Worm (Caenorhabditis elegans) whole organism, L2 larva: Measurements from ENCODE around the gene srw-39.

Experiments used
- F13H6.1 ChIP-seq: sonication (generic microtip); optimal IDR thresholded peaks from 2 replicates; lab custom pipeline; 2016; ENCODE audit warnings: missing genetic modification characterization, missing compliant biosample characterization
- R02D3.7 ChIP-seq: fragments of 150-350 bp; optimal IDR thresholded peaks from 2 replicates; lab custom pipeline; 2014; ENCODE audit warnings: missing biosample characterization, missing genetic modification characterization
- Y55F3AM.14 ChIP-seq: fragments of 200-800 bp; sonication (Bioruptor generic); optimal IDR thresholded peaks from 2 replicates; lab custom pipeline; 2018; ENCODE audit warnings: mild to moderate bottlenecking, missing genetic modification characterization, missing compliant biosample characterization
- alr-1 ChIP-seq: fragments of 150-350 bp; optimal IDR thresholded peaks from 2 replicates; lab custom pipeline; 2014; ENCODE audit warnings: missing biosample characterization, missing genetic modification characterization
- aly-2 ChIP-seq: fragments of 150-350 bp; optimal IDR thresholded peaks from 2 replicates; lab custom pipeline; 2014; ENCODE audit warnings: missing biosample characterization, missing genetic modification characterization
- ama-1 ChIP-seq: fragments of 150-350 bp; optimal IDR thresholded peaks from 2 replicates; lab custom pipeline; 2018; ENCODE audit warnings: inconsistent platforms
- blmp-1 ChIP-seq: sonication (generic microtip); optimal IDR thresholded peaks from 2 replicates; lab custom pipeline; 2017; ENCODE audit warnings: missing genetic modification characterization, mild to moderate bottlenecking, missing compliant biosample characterization, antibody characterized with exemption, moderate library complexity; ENCODE audit not compliant: insufficient read depth
- dmd-4 ChIP-seq: sonication (generic microtip); optimal IDR thresholded peaks from 2 replicates; lab custom pipeline; 2017; ENCODE audit warnings: missing biosample characterization, missing genetic modification characterization
- egl-27 ChIP-seq: sonication (generic microtip); optimal IDR thresholded peaks from 3 replicates; lab custom pipeline; 2017; ENCODE audit warnings: missing biosample characterization, missing genetic modification reagents, missing genetic modification characterization
- elt-1 ChIP-seq: fragments of 150-350 bp; optimal IDR thresholded peaks from 2 replicates; lab custom pipeline; 2014; ENCODE audit warnings: missing biosample characterization, missing genetic modification characterization
- gmeb-1 ChIP-seq: fragments of 150-350 bp; optimal IDR thresholded peaks from 2 replicates; lab custom pipeline; 2014; ENCODE audit warnings: missing biosample characterization, missing genetic modification characterization
- lin-11 ChIP-seq: fragments of 150-350 bp; sonication (generic microtip); optimal IDR thresholded peaks from 2 replicates; lab custom pipeline; 2014; ENCODE audit warnings: missing biosample characterization, missing genetic modification characterization, inconsistent platforms, mixed read lengths
- lin-13 ChIP-seq: fragments of 150-350 bp; optimal IDR thresholded peaks from 2 replicates; lab custom pipeline; 2014; ENCODE audit warnings: missing biosample characterization, missing genetic modification reagents, missing genetic modification characterization
- lin-39 ChIP-seq: fragments of 150-350 bp; optimal IDR thresholded peaks from 2 replicates; lab custom pipeline; 2014; ENCODE audit warnings: missing biosample characterization, missing genetic modification reagents, missing genetic modification characterization
- lsy-2 ChIP-seq, 2 experiments: fragments of 150-350 bp in 1 of 2; sonication (generic microtip) in 1 of 2; optimal IDR thresholded peaks; 2 replicates each; lab custom pipeline; 2014 to 2017; ENCODE audit warnings: missing biosample characterization in 2 of 2, missing genetic modification characterization in 2 of 2
- mbf-1 ChIP-seq: sonication (generic microtip); optimal IDR thresholded peaks from 2 replicates; lab custom pipeline; 2017; ENCODE audit warnings: missing biosample characterization, missing genetic modification characterization
- mdl-1 ChIP-seq, 2 experiments: fragments of 150-350 bp in 1 of 2; sonication (generic microtip) in 1 of 2; optimal IDR thresholded peaks; 2 replicates each; lab custom pipeline; 2017; ENCODE audit warnings: missing biosample characterization in 2 of 2, missing genetic modification characterization in 2 of 2
- nhr-10 ChIP-seq: sonication (generic microtip); optimal IDR thresholded peaks from 2 replicates; lab custom pipeline; 2017; ENCODE audit warnings: missing biosample characterization, missing genetic modification characterization
- nhr-11 ChIP-seq: fragments of 150-350 bp; optimal IDR thresholded peaks from 2 replicates; lab custom pipeline; 2014; ENCODE audit warnings: missing biosample characterization, missing genetic modification characterization
- nhr-12 ChIP-seq: fragments of 150-350 bp; optimal IDR thresholded peaks from 2 replicates; lab custom pipeline; 2014; ENCODE audit warnings: missing biosample characterization, missing genetic modification characterization
- nhr-21 ChIP-seq: fragments of 150-350 bp; optimal IDR thresholded peaks from 2 replicates; lab custom pipeline; 2014; ENCODE audit warnings: missing biosample characterization, missing genetic modification characterization
- nhr-23 ChIP-seq: fragments of 150-350 bp; optimal IDR thresholded peaks from 2 replicates; lab custom pipeline; 2014; ENCODE audit warnings: missing biosample characterization, missing genetic modification reagents, missing genetic modification characterization
- nhr-237 ChIP-seq: fragments of 150-350 bp; optimal IDR thresholded peaks from 2 replicates; lab custom pipeline; 2014; ENCODE audit warnings: missing biosample characterization, missing genetic modification characterization
- nhr-25 ChIP-seq: fragments of 150-350 bp; sonication (generic microtip); optimal IDR thresholded peaks from 3 replicates; lab custom pipeline; 2014; ENCODE audit warnings: missing biosample characterization, missing genetic modification characterization
- nhr-6 ChIP-seq: fragments of 150-350 bp; optimal IDR thresholded peaks from 2 replicates; lab custom pipeline; 2014; ENCODE audit warnings: missing biosample characterization, missing genetic modification characterization
- nhr-77 ChIP-seq: fragments of 150-350 bp; optimal IDR thresholded peaks from 2 replicates; lab custom pipeline; 2014; ENCODE audit warnings: missing biosample characterization, missing genetic modification characterization
- peb-1 ChIP-seq: fragments of 150-350 bp; optimal IDR thresholded peaks from 2 replicates; lab custom pipeline; 2014; ENCODE audit warnings: missing biosample characterization, missing genetic modification characterization
- sem-4 ChIP-seq: fragments of 150-350 bp; optimal IDR thresholded peaks from 2 replicates; lab custom pipeline; 2014; ENCODE audit warnings: missing biosample characterization, missing genetic modification reagents, missing genetic modification characterization
- skn-1 ChIP-seq: sonication (generic microtip); optimal IDR thresholded peaks from 2 replicates; lab custom pipeline; 2017; ENCODE audit warnings: missing biosample characterization, missing genetic modification characterization
- sma-3 ChIP-seq: sonication (generic microtip); optimal IDR thresholded peaks from 2 replicates; lab custom pipeline; 2016; ENCODE audit warnings: missing genetic modification reagents, missing genetic modification characterization, missing compliant biosample characterization
- snpc-4 ChIP-seq: fragments of 150-350 bp; optimal IDR thresholded peaks from 2 replicates; lab custom pipeline; 2014; ENCODE audit warnings: missing biosample characterization, missing genetic modification characterization
- unc-55 ChIP-seq: fragments of 150-350 bp; sonication (generic microtip); optimal IDR thresholded peaks from 3 replicates; lab custom pipeline; 2014; ENCODE audit warnings: missing biosample characterization, missing genetic modification reagents, missing genetic modification characterization
- unc-62 ChIP-seq: fragments of 150-350 bp; optimal IDR thresholded peaks from 2 replicates; lab custom pipeline; 2014; ENCODE audit warnings: missing biosample characterization, missing genetic modification reagents, missing genetic modification characterization
- ztf-1 ChIP-seq: fragments of 200-800 bp; sonication (Bioruptor generic); conservative IDR thresholded peaks from 2 replicates; pipeline ENCODE4 v1.3.6; 2022; ENCODE audit warnings: missing genetic modification characterization, missing compliant biosample characterization
- ztf-11 ChIP-seq: sonication (generic microtip); optimal IDR thresholded peaks from 2 replicates; lab custom pipeline; 2017; ENCODE audit warnings: missing biosample characterization, missing genetic modification characterization
- ztf-4 ChIP-seq: fragments of 150-350 bp; optimal IDR thresholded peaks from 2 replicates; lab custom pipeline; 2014; ENCODE audit warnings: missing biosample characterization, missing genetic modification characterization

Gene srw-39

DNA sequence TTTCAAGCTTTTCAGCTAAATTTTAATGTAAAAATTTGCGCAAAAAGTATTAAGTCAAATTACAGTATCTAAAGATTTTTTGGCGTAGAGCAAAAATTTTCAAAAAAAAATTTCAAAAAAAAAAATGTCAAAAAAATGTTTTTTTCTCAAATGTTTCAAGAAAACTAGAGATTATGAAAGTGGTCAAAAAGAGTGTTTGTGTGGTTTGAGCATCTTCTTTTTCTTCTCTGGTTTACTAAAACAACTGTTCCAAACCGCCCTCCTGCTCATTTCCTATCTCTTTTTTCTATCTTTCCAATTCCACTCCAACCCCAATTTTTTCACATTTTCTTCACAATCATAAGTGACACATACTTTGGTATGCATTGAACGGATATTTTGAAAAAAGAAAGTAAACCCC lies 29.6 kb downstream of the srw-39 start, which contains the start of gene Y113G7A.12:
TSS of gene Y113G7A.12 (plus strand) at position 301 of the 400 bp plus-strand sequence.
- TF ChIP-seq ztf-11: no peak
- no peak for TF ChIP-seq snpc-4 (tag; lab: Kevin White, UChicago)
- no peak for TF ChIP-seq aly-2
- no peak for TF ChIP-seq blmp-1 (tag; lab: Kevin White, UChicago)
- no peak for TF ChIP-seq ama-1 (lab: Kevin White, UChicago)
- no peak for TF ChIP-seq skn-1 (tag; lab: Kevin White, UChicago)
- TF ChIP-seq mdl-1 (tag; optimal IDR thresholded peaks at IDR 0.05; lab: Kevin White, UChicago): no peak
- no peak for TF ChIP-seq lin-11
- no peak for TF ChIP-seq nhr-11
- no peak for TF ChIP-seq egl-27
- no peak for TF ChIP-seq unc-62 (GFP tag; lab: Kevin White, UChicago)

DNA sequence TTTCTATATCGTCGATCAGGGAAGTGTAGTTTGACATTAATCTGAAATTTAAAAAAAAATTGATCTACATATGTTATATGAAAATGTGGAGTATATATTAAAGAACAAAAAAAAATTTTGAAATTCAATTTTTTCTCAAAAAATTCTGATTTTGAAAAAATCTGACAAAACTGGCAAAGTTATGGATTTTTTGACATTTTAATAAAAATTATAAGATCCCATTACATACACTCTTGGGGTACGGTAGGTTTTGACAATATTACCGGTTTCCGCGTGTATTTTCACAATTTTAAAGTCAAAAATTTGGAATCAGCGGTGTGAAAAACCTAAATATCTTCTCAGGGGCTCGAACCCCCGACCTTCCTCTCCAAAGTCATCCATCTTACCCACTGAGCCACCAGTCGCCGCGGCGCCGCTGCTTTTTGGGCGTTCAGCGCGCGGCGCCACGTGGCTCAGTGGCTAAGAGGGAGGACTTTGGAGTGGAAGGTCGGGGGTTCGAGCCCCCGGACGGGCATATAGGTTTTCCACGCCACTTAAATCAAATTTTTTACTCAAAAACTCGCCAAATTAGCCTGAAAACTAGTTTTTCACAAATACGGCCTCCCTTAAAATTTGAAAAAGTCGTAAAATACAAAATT lies 33.3 kb downstream of the srw-39 start, which contains the start of gene Y113G7A.14:
TSS of gene Y113G7A.14 (minus strand) at position 51 of the 638 bp plus-strand sequence.
- TF ChIP-seq nhr-23 (tag; lab: Kevin White, UChicago): no peak
- TF ChIP-seq, all 48 proteins: peak for 0

DNA sequence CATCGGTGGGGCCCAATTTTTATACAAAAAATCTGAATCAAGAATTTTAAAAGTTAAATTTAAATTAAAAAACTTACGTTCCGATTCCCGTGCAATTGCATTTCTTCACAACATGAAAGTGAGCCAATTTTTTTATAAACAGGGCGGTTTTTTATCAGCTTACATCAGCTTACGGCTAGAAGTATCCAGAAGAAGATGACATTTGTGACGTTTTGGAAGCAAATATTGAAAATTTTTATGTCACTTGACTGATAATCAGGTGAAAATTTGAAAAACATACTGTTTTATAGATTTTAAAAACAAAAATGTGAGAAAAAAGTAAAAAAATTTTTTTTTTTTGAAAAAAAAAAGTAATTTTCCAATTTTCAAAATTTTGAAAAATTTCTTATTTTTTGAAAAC lies 36.6 kb downstream of the srw-39 start, which contains the start of gene Y113G7A.22:
TSS of gene Y113G7A.22 (minus strand) at position 101 of the 400 bp plus-strand sequence.
- TF ChIP-seq sma-3 (GFP tag; lab: Kevin White, UChicago) (no peak), nhr-10 (tag; lab: Kevin White, UChicago) (no peak), aly-2 (no peak), Y55F3AM.14 (GFP tag; lab: Kevin White, UChicago) (no peak), alr-1 (tag; lab: Kevin White, UChicago) (no peak), mdl-1 (tag; optimal IDR thresholded peaks at IDR 0.05; lab: Kevin White, UChicago) (no peak), nhr-12 (tag; lab: Kevin White, UChicago) (no peak), nhr-11 (no peak), peb-1 (no peak), ztf-4 (tag; lab: Kevin White, UChicago) (no peak), lin-39 (no peak), elt-1 (tag; lab: Kevin White, UChicago) (no peak), skn-1 (tag; lab: Kevin White, UChicago) (no peak), nhr-23 (tag; lab: Kevin White, UChicago) (no peak), unc-55 (GFP tag; lab: Kevin White, UChicago) (no peak), gmeb-1 (no peak), egl-27 (no peak), sem-4 (no peak), dmd-4 (tag; lab: Kevin White, UChicago) (no peak)

DNA sequence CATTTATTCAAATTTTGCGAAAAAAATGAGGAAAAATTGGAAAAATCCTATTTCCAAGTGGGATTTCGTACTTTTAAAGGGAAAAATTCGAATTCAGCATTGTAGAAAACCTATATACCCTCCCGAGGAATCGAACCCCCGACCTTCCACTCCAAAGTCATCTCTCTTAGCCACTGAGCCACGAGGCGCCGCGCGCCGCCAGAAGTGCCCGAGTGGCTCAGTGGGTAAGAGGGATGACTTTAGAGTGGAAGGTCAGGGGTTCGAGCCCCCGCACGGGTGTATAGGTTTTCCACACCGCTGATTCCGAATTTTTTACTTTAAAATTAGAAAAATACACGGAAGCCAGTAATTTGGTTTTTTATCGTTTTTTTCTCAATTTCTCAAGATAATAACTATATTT lies 37.0 kb downstream of the srw-39 start:
- TF ChIP-seq unc-55 (GFP tag; lab: Kevin White, UChicago): no peak
- TF ChIP-seq sem-4: no peak
- TF ChIP-seq mbf-1: no peak
- no peak for TF ChIP-seq lin-13 (GFP tag; lab: Kevin White, UChicago)
- TF ChIP-seq aly-2: no peak
- no peak for TF ChIP-seq lsy-2 (tag; optimal IDR thresholded peaks at IDR 0.05; lab: Kevin White, UChicago)
- no peak for TF ChIP-seq ama-1 (lab: Kevin White, UChicago)
- no peak for TF ChIP-seq nhr-77 (tag; lab: Kevin White, UChicago)
- no peak for TF ChIP-seq lin-11
- no peak for TF ChIP-seq nhr-6 (tag; lab: Kevin White, UChicago)

DNA sequence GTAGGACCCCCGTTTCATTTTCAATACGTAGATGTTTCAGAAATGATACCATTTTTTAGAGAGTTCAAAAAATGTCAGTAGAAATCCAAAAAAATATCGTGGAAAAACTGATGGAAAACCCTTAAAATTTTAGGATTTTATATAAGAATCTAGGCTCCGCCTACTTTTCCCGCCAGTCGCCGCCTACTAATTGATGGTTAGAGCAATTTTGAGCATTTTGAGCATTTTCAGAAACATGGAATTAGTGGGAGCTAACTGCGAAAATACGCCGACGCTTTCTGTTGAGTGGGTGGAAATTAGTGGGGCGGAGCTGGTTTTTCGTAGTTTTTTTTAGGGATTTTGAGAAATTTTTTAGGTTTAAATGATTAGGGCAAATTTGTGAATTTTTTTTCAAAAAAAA lies 38.7 kb downstream of the srw-39 start, which contains the start of gene ssu-1:
TSS of gene ssu-1 (minus strand) at position 101 of the 400 bp plus-strand sequence.
- no peak for TF ChIP-seq nhr-21 (tag; lab: Kevin White, UChicago)
- no peak for TF ChIP-seq ztf-1 (GFP tag; lab: Robert Waterston, UW)
- TF ChIP-seq lsy-2 (tag; optimal IDR thresholded peaks at IDR 0.05; lab: Kevin White, UChicago): no peak
- TF ChIP-seq skn-1 (tag; lab: Kevin White, UChicago): no peak
- TF ChIP-seq nhr-25 (tag; lab: Kevin White, UChicago): no peak
- no peak for TF ChIP-seq R02D3.7 (tag; lab: Kevin White, UChicago)
- TF ChIP-seq alr-1 (tag; lab: Kevin White, UChicago): no peak
- TF ChIP-seq F13H6.1 (tag; lab: Kevin White, UChicago): no peak
- no peak for TF ChIP-seq blmp-1 (tag; lab: Kevin White, UChicago)
- TF ChIP-seq nhr-237: no peak
- no peak for TF ChIP-seq dmd-4 (tag; lab: Kevin White, UChicago)
- no peak for TF ChIP-seq snpc-4 (tag; lab: Kevin White, UChicago)
- no peak for TF ChIP-seq nhr-10 (tag; lab: Kevin White, UChicago)
- TF ChIP-seq Y55F3AM.14 (GFP tag; lab: Kevin White, UChicago): no peak
